Fruit fly (Drosophila melanogaster) whole organism, pupa: ENCODE data around the gene Awh.

Source experiments
- CG10348 ChIP-seq: fragments of 200-800 bp; sonication (Bioruptor generic); IDR thresholded peaks from 2 replicates; pipeline ENCODE4 v1.3.6; 2022; ENCODE audit warnings: missing biosample characterization, missing genetic modification characterization
- CG12605 ChIP-seq: fragments of 200-800 bp; sonication (Bioruptor generic); IDR thresholded peaks from 2 replicates; pipeline ENCODE4 v1.3.6; 2022; ENCODE audit warnings: missing biosample characterization, missing genetic modification characterization
- CG15710 ChIP-seq: fragments of 200-800 bp; sonication (Bioruptor generic); optimal IDR thresholded peaks from 2 replicates; lab custom pipeline; 2018; ENCODE audit warnings: missing biosample characterization, mild to moderate bottlenecking, missing genetic modification characterization, moderate library complexity
- CG17806 ChIP-seq: fragments of 200-800 bp; sonication (Bioruptor generic); optimal IDR thresholded peaks from 2 replicates; lab custom pipeline; 2018; ENCODE audit warnings: missing biosample characterization, mild to moderate bottlenecking, missing genetic modification characterization, moderate library complexity
- CG8301 ChIP-seq: fragments of 200-800 bp; sonication (Bioruptor generic); optimal IDR thresholded peaks from 2 replicates; lab custom pipeline; 2018; ENCODE audit warnings: missing biosample characterization, mild to moderate bottlenecking, missing genetic modification characterization
- Ets98B ChIP-seq: fragments of 200-800 bp; sonication (Bioruptor generic); IDR thresholded peaks from 2 replicates; pipeline ENCODE4 v1.3.6; 2022; ENCODE audit warnings: missing biosample characterization, missing genetic modification characterization
- Pif1A ChIP-seq: fragments of 200-800 bp; sonication (Bioruptor generic); optimal IDR thresholded peaks from 3 replicates; lab custom pipeline; 2016; ENCODE audit warnings: missing biosample characterization, missing genetic modification characterization
- Pif1B ChIP-seq: fragments of 200-800 bp; sonication (Bioruptor generic); optimal IDR thresholded peaks from 3 replicates; lab custom pipeline; 2016; ENCODE audit warnings: missing biosample characterization, missing genetic modification characterization
- Snoo ChIP-seq: fragments of 200-800 bp; sonication (Bioruptor generic); optimal IDR thresholded peaks from 3 replicates; lab custom pipeline; 2017; ENCODE audit warnings: missing biosample characterization, mild to moderate bottlenecking, missing genetic modification characterization, inconsistent platforms
- gl ChIP-seq: fragments of 200-800 bp; sonication (Bioruptor generic); optimal IDR thresholded peaks from 2 replicates; lab custom pipeline; 2018; ENCODE audit warnings: missing biosample characterization, mild to moderate bottlenecking, missing genetic modification characterization

- peak; percentile 43 for TF ChIP-seq Ets98B (GFP tag; lab: Robert Waterston, UW)
- TF ChIP-seq CG8301: peak; percentile 48
- TF ChIP-seq CG17806 (tag; lab: Kevin White, UChicago): peak; percentile 29
- no peak for TF ChIP-seq Pif1B (GFP tag; lab: Kevin White, UChicago)
- TF ChIP-seq CG12605 (GFP tag; lab: Robert Waterston, UW): no peak
- TF ChIP-seq gl (tag; lab: Kevin White, UChicago): no peak
- no peak for TF ChIP-seq Pif1A
- peak; percentile 61 for TF ChIP-seq CG15710 (tag; lab: Kevin White, UChicago)
- TF ChIP-seq CG10348 (GFP tag; lab: Robert Waterston, UW): no peak
- TF ChIP-seq Snoo (tag; lab: Kevin White, UChicago): no peak
These were observed 39.7 kb upstream of the Awh start, which contains the start of the genes CG32264, ntc and IntS10 for dm6 chr3L:3806330-3806729.
